Worm (Caenorhabditis elegans) whole organism, L4 larva: ENCODE data around the gene btb-11.
"Not testable (repeated sequence)": the region's sequence is repeated elsewhere in the genome, so short reads cannot be mapped to it uniquely, and the experiment has no call there.

Experiments
- D1046.2 ChIP-seq: fragments of 200-800 bp; sonication (Bioruptor generic); IDR thresholded peaks from 2 replicates; pipeline ENCODE4 v1.3.6; 2022; ENCODE audit warnings: missing genetic modification characterization, missing compliant biosample characterization
- F26F4.8 ChIP-seq: fragments of 200-800 bp; sonication (Bioruptor generic); conservative IDR thresholded peaks from 2 replicates; pipeline ENCODE4 v1.3.6; 2022; ENCODE audit warnings: missing genetic modification characterization, missing compliant biosample characterization
- Y48G9A.11 ChIP-seq: fragments of 200-800 bp; sonication (Bioruptor generic); IDR thresholded peaks from 2 replicates; pipeline ENCODE4 v1.3.6; 2022; ENCODE audit warnings: missing genetic modification reagents, missing genetic modification characterization, missing compliant biosample characterization
- ZK337.2 ChIP-seq: fragments of 200-800 bp; sonication (Bioruptor generic); IDR thresholded peaks from 2 replicates; pipeline ENCODE4 v1.3.6; 2022; ENCODE audit warnings: missing genetic modification reagents, missing genetic modification characterization, missing compliant biosample characterization
- aha-1 ChIP-seq: fragments of 150-350 bp; peaks from one replicate; lab custom pipeline; 2014; ENCODE audit warnings: missing biosample characterization, missing genetic modification characterization
- ctbp-1 ChIP-seq: fragments of 200-800 bp; sonication (Bioruptor generic); IDR thresholded peaks from 2 replicates; pipeline ENCODE4 v1.3.6; 2022; ENCODE audit warnings: missing genetic modification reagents, missing genetic modification characterization, missing compliant biosample characterization
- dmd-6 ChIP-seq: fragments of 200-800 bp; sonication (Bioruptor generic); IDR thresholded peaks from 2 replicates; pipeline ENCODE4 v1.3.6; 2022; ENCODE audit warnings: missing genetic modification reagents, missing genetic modification characterization, missing compliant biosample characterization
- dmd-8 ChIP-seq: fragments of 200-800 bp; sonication (Bioruptor generic); IDR thresholded peaks from 2 replicates; pipeline ENCODE4 v1.3.6; 2022; ENCODE audit warnings: missing genetic modification characterization, missing compliant biosample characterization
- egl-27 ChIP-seq: sonication (generic microtip); optimal IDR thresholded peaks from 3 replicates; lab custom pipeline; 2017; ENCODE audit warnings: missing biosample characterization, missing genetic modification reagents, missing genetic modification characterization
- egl-43 ChIP-seq: fragments of 200-800 bp; sonication (Bioruptor generic); IDR thresholded peaks from 2 replicates; pipeline ENCODE4 v1.3.6; 2022; ENCODE audit warnings: missing genetic modification reagents, missing genetic modification characterization, missing compliant biosample characterization
- fkh-10 ChIP-seq: fragments of 150-350 bp; optimal IDR thresholded peaks from 2 replicates; lab custom pipeline; 2014; ENCODE audit warnings: missing biosample characterization, missing genetic modification reagents, missing genetic modification characterization
- fos-1 ChIP-seq: fragments of 150-350 bp; optimal IDR thresholded peaks from 2 replicates; lab custom pipeline; 2014; ENCODE audit warnings: missing biosample characterization, missing genetic modification characterization
- hlh-11 ChIP-seq: fragments of 200-800 bp; sonication (Bioruptor generic); optimal IDR thresholded peaks from 2 replicates; lab custom pipeline; 2018; ENCODE audit warnings: mild to moderate bottlenecking, missing genetic modification characterization, missing compliant biosample characterization
- lim-7 ChIP-seq: fragments of 200-800 bp; sonication (Bioruptor generic); IDR thresholded peaks from 2 replicates; pipeline ENCODE4 v1.3.6; 2022; ENCODE audit warnings: missing genetic modification characterization, missing compliant biosample characterization
- lin-1 ChIP-seq: fragments of 200-800 bp; sonication (Bioruptor generic); IDR thresholded peaks from 2 replicates; pipeline ENCODE4 v1.3.6; 2022; ENCODE audit warnings: missing genetic modification reagents, missing genetic modification characterization, missing compliant biosample characterization
- madf-5 ChIP-seq, 2 experiments: fragments of 200-800 bp; sonication (Bioruptor generic); IDR thresholded peaks; 2 replicates each; pipeline ENCODE4 v1.3.6; 2022; ENCODE audit warnings: missing compliant biosample characterization in 2 of 2, missing genetic modification characterization in 2 of 2
- madf-9 ChIP-seq: fragments of 200-800 bp; sonication (Bioruptor generic); conservative IDR thresholded peaks from 2 replicates; pipeline ENCODE4 v1.3.6; 2022; ENCODE audit warnings: missing genetic modification reagents, missing genetic modification characterization, missing compliant biosample characterization
- mes-2 ChIP-seq: sonication (generic microtip); optimal IDR thresholded peaks from 2 replicates; lab custom pipeline; 2016; ENCODE audit warnings: missing genotype, mild to moderate bottlenecking, missing genetic modification characterization, missing compliant biosample characterization; ENCODE audit not compliant: poor library complexity, severe bottlenecking
- nhr-102 ChIP-seq: sonication (generic microtip); optimal IDR thresholded peaks from 2 replicates; lab custom pipeline; 2016; ENCODE audit warnings: mild to moderate bottlenecking, missing genetic modification characterization, moderate library complexity, missing compliant biosample characterization
- nhr-11 ChIP-seq: fragments of 150-350 bp; optimal IDR thresholded peaks from 2 replicates; lab custom pipeline; 2014; ENCODE audit warnings: missing biosample characterization, missing genetic modification characterization
- nhr-237 ChIP-seq: sonication (generic microtip); optimal IDR thresholded peaks from 2 replicates; lab custom pipeline; 2017; ENCODE audit warnings: missing biosample characterization, missing genetic modification characterization
- nhr-41 ChIP-seq: fragments of 200-800 bp; sonication (Bioruptor generic); IDR thresholded peaks from 2 replicates; pipeline ENCODE4 v1.3.6; 2022; ENCODE audit warnings: missing genetic modification reagents, missing genetic modification characterization, missing compliant biosample characterization
- nhr-76 ChIP-seq: fragments of 150-350 bp; optimal IDR thresholded peaks from 2 replicates; lab custom pipeline; 2014; ENCODE audit warnings: missing biosample characterization, missing genetic modification characterization
- snpc-1.2 ChIP-seq: fragments of 200-800 bp; sonication (Bioruptor generic); IDR thresholded peaks from 2 replicates; pipeline ENCODE4 v1.3.6; 2022; ENCODE audit warnings: missing genetic modification reagents, missing genetic modification characterization, missing compliant biosample characterization
- tra-1 ChIP-seq: fragments of 200-800 bp; sonication (Bioruptor generic); IDR thresholded peaks from 2 replicates; pipeline ENCODE4 v1.3.6; 2022; ENCODE audit warnings: missing genetic modification reagents, missing genetic modification characterization, missing compliant biosample characterization
- vab-7 ChIP-seq: fragments of 200-800 bp; sonication (Bioruptor generic); IDR thresholded peaks from 2 replicates; pipeline ENCODE4 v1.3.6; 2022; ENCODE audit warnings: missing genetic modification reagents, missing genetic modification characterization, missing compliant biosample characterization

The btb-11 gene

DNA sequence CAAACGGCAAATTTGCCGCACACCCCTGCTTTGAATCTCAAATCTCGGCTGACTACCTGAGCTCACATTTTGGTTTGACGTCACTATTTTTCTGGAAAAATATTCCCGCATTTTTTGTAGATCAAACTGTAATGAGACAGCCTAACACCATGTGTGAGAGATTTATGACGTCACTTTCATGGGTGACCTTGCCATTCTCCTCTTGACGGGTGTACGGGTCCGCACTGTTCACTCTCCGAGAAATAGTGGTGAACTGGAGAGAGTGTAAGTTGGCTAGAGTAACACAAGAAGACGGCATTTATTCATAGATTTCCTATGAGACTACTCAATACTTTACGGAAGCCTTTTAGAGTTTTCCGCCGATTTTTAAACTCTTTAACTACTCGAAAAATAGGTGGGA lies 38.9 kb downstream of the btb-11 start, which contains the start of gene fbxc-40:
fbxc-40 (plus strand) TSS at position 301 of the 400 bp plus-strand sequence.
- not testable (repeated sequence) for TF ChIP-seq hlh-11 (tag; lab: Kevin White, UChicago); fkh-10; nhr-102 (tag; lab: Kevin White, UChicago)

DNA sequence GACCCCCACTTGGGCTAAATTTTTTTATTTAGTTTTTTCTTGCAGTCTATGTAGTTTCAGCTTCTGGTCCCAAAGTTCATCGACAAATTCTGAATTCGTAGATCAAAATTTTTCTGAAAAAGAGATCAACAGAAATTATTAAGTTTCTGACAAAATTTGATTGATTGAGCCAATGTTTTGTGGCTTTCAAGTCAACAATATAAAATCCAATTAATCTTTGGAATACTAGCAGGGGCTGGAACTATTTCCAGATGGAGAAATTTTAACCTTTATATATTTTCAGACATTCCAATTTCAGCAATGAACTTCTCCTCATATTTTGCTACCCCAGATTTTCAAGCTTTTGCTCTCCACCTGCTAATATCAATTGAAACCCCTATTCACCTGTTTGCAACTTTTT lies 41.7 kb downstream of the btb-11 start, which contains the start of gene srh-274:
srh-274 (plus strand) TSS at position 301 of the 400 bp plus-strand sequence.
- TF ChIP-seq aha-1 (tag; lab: Kevin White, UChicago) (peak; percentile 45), mes-2 (tag; lab: Kevin White, UChicago) (no peak)

DNA sequence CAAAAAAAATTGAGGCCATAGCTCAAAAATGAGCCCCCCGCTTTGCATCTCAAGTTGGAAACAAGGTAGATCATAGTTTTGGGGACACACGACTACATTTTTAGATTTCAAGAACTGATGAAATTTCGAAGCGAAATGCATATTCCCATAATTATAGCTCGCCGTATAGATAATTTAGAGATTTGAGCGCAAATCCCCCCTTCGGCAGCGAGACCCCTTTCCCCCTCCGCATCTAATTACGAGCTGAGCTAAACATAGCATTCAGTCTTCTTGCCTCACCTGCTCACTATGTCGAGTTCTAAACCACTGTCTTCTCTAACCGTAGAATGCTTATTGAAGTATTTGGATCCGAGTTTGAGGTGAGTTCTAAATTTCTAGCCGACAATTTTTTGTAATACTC lies 45.4 kb downstream of the btb-11 start, which contains the start of the genes fbxc-17 and fbxc-15:
fbxc-17 (minus strand) TSS at position 101 of the 400 bp plus-strand sequence.
fbxc-15 (plus strand) TSS at position 289 of the 400 bp plus-strand sequence.
- TF ChIP-seq nhr-11 (tag; lab: Kevin White, UChicago) (no peak), nhr-237 (tag; lab: Kevin White, UChicago) (no peak)

DNA sequence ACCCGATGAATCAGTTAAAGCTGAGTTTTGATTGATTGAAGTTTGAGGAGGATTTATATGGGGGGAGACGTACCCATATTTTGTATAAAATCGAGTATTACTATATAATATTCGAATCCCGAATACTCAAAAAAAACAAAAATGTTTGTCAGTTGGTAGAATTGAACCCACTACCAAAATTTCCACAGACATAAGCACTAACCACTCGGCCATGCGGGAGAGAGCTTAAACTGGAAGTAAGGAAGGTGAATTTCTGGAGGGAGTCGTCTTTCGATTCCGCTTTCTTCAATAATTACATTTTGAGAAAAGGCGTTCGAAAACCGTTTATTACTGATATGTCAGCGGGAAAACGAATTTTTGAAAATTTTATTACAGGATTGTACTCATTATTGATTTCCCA lies 47.5 kb downstream of the btb-11 start:
- TF ChIP-seq Y48G9A.11 (GFP tag; lab: Robert Waterston, UW), result 0 out of 2 replicates have a peak, but pooled peaks have one; percentile 31
- peak; percentile 68 for TF ChIP-seq vab-7 (GFP tag; lab: Robert Waterston, UW)
- peak; percentile 66; the same call in 1 of the 2 replicates for TF ChIP-seq dmd-8 (GFP tag; lab: Robert Waterston, UW)
- TF ChIP-seq madf-9 (GFP tag; lab: Robert Waterston, UW), result 0 out of 2 replicates have a peak, but pooled peaks have one; percentile 22
- TF ChIP-seq ctbp-1 (GFP tag; lab: Robert Waterston, UW), result peak; percentile 69
- TF ChIP-seq madf-5 (GFP tag; IDR thresholded peaks at IDR 0.05; lab: Robert Waterston, UW), result 0 out of 4 replicates have a peak, but pooled peaks of 1 of the 2 experiments have one; percentile 68
- TF ChIP-seq ZK337.2 (GFP tag; lab: Robert Waterston, UW), result 0 out of 2 replicates have a peak, but pooled peaks have one; percentile 51
- TF ChIP-seq nhr-41 (GFP tag; lab: Robert Waterston, UW), result 0 out of 2 replicates have a peak, but pooled peaks have one; percentile 29
- TF ChIP-seq tra-1, result 0 out of 2 replicates have a peak, but pooled peaks have one; percentile 18
- peak; percentile 78 for TF ChIP-seq lim-7 (GFP tag; lab: Robert Waterston, UW)
- TF ChIP-seq snpc-1.2 (GFP tag; lab: Robert Waterston, UW), result peak; percentile 64
- TF ChIP-seq egl-43 (GFP tag; lab: Robert Waterston, UW), result peak; percentile 74; the same call in 1 of the 2 replicates
- peak; percentile 68; the same call in 1 of the 2 replicates for TF ChIP-seq F26F4.8
- peak; percentile 39 for TF ChIP-seq dmd-6 (GFP tag; lab: Robert Waterston, UW)
- peak; percentile 75; the same call in 1 of the 2 replicates for TF ChIP-seq lin-1 (GFP tag; lab: Robert Waterston, UW)
- TF ChIP-seq D1046.2 (GFP tag; lab: Robert Waterston, UW), result peak; percentile 80

DNA sequence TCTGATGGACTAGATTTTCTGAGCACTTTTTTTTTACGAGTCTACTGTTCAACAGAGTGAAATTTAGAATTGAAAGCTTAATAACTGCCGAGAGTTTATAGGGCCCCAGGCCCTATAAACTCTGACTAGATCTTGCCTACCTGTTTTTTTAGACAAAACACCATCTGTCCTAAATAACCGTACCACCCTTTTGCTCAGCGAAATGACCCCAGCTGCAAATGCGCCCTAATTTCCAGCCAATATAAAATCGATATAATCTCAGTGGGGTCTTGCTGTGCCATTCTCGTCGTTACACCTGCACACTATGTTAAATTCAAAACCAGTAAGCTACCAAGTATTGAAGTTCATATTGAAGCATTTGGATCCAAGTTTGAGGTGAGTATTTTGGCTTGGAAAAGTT lies 50.6 kb downstream of the btb-11 start, which contains the start of gene fbxc-14:
fbxc-14 (plus strand) TSS at position 301 of the 400 bp plus-strand sequence.
- TF ChIP-seq fos-1 (no peak), egl-27 (tag; lab: Kevin White, UChicago) (no peak), nhr-76 (tag; lab: Kevin White, UChicago) (no peak)
- TF ChIP-seq, all 104 proteins: peak for 0
